Fruit fly (Drosophila melanogaster): ENCODE results near the gene Ppat-Dpck.

Gene Ppat-Dpck

dm6 chr3L:5793967-5794366 lies 25.4 kb upstream of the Ppat-Dpck start, which contains the start of gene Bre1:
Gene Bre1 (minus strand): TSS chr3L:5794192.
- TF ChIP-seq CG17801 (GFP tag; optimal IDR thresholded peaks at IDR 0.05; ENCODE audit: partially characterized antibody) = no peak

dm6 chr3L:5789663-5790062 lies 21.1 kb upstream of the Ppat-Dpck start:
- peak; percentile 32 for TF ChIP-seq CG17801 (GFP tag; optimal IDR thresholded peaks at IDR 0.05; ENCODE audit: partially characterized antibody)

- no peak for TF ChIP-seq CG17801 (GFP tag; optimal IDR thresholded peaks at IDR 0.05; ENCODE audit: partially characterized antibody)
These were observed 20.2 kb upstream of the Ppat-Dpck start for dm6 chr3L:5788823-5789222.

dm6 chr3L:5787476-5787875 lies 18.9 kb upstream of the Ppat-Dpck start:
- no peak for TF ChIP-seq CG17801 (GFP tag; optimal IDR thresholded peaks at IDR 0.05; ENCODE audit: partially characterized antibody)

dm6 chr3L:5786604-5787003 lies 18.0 kb upstream of the Ppat-Dpck start, which contains the start of gene Cralbp:
Gene Cralbp (minus strand): TSS chr3L:5786718.
- TF ChIP-seq CG17801 (GFP tag; optimal IDR thresholded peaks at IDR 0.05; ENCODE audit: partially characterized antibody) = no peak

dm6 chr3L:5785237-5786062 lies 16.9 kb upstream of the Ppat-Dpck start:
- no peak for TF ChIP-seq CG17801 (GFP tag; optimal IDR thresholded peaks at IDR 0.05; ENCODE audit: partially characterized antibody)

- TF ChIP-seq CG17801 (GFP tag; optimal IDR thresholded peaks at IDR 0.05; ENCODE audit: partially characterized antibody) = no peak
These were observed 11.1 kb upstream of the Ppat-Dpck start, which contains the start of the genes Myt1, PGRP-LD and Pmi for dm6 chr3L:5779476-5780401. Gene Myt1 (minus strand): TSS chr3L:5779591. Gene PGRP-LD (plus strand): TSS chr3L:5780051. Gene Pmi (plus strand): TSS chr3L:5780051.

dm6 chr3L:5777114-5777513 lies 8.5 kb upstream of the Ppat-Dpck start, which contains the start of gene vito:
Gene vito (minus strand): TSS chr3L:5777333.
- no peak for TF ChIP-seq CG17801 (GFP tag; optimal IDR thresholded peaks at IDR 0.05; ENCODE audit: partially characterized antibody)

- no peak for TF ChIP-seq CG17801 (GFP tag; optimal IDR thresholded peaks at IDR 0.05; ENCODE audit: partially characterized antibody)
These were observed 6.2 kb upstream of the Ppat-Dpck start for dm6 chr3L:5774782-5775181.

dm6 chr3L:5770817-5771425 lies 2.3 kb upstream of the Ppat-Dpck start:
- peak; percentile 90 for TF ChIP-seq CG17801 (GFP tag; optimal IDR thresholded peaks at IDR 0.05; ENCODE audit: partially characterized antibody)

dm6 chr3L:5770113-5770798 lies 1.7 kb upstream of the Ppat-Dpck start:
- TF ChIP-seq CG17801 (GFP tag; optimal IDR thresholded peaks at IDR 0.05; ENCODE audit: partially characterized antibody) = peak; percentile 58

dm6 chr3L:5765844-5766200 lies 2.8 kb downstream of the Ppat-Dpck start, which contains the start of gene Txl:
Gene Txl (plus strand): TSS chr3L:5765846.
- no peak for TF ChIP-seq CG17801 (GFP tag; optimal IDR thresholded peaks at IDR 0.05; ENCODE audit: partially characterized antibody)

- TF ChIP-seq CG17801 (GFP tag; optimal IDR thresholded peaks at IDR 0.05; ENCODE audit: partially characterized antibody) = no peak
These were observed 3.4 kb downstream of the Ppat-Dpck start, which contains the start of gene CG10576 for dm6 chr3L:5764922-5765843. Gene CG10576 (minus strand): TSS chr3L:5765702.
